Fruit fly (Drosophila melanogaster): ENCODE data around the gene nebu.

nebu gene

dm6 chr3L:12843056-12843799 lies at the start of gene nebu:
TSS of gene nebu (minus strand) at chr3L:12843106.
- TF ChIP-seq Nf-YA (GFP tag; IDR thresholded peaks at IDR 0.05) (peak; percentile 93), CG9215 (GFP tag; IDR thresholded peaks at IDR 0.05) (peak; percentile 94), zen (tag; optimal IDR thresholded peaks at IDR 0.05) (peak; percentile 86), wek (GFP tag; optimal IDR thresholded peaks at IDR 0.05) (peak; percentile 80), Lhr (GFP tag; optimal IDR thresholded peaks at IDR 0.05) (peak; percentile 59), bbx (GFP tag; IDR thresholded peaks at IDR 0.05; ENCODE audit: partially characterized antibody) (no peak), CG18619 (GFP tag; optimal IDR thresholded peaks at IDR 0.05) (peak; percentile 96), CG7271 (tag; optimal IDR thresholded peaks at IDR 0.05) (peak; percentile 9), CG4360 (GFP tag; IDR thresholded peaks at IDR 0.05) (peak; percentile 66), CG4424 (GFP tag; optimal IDR thresholded peaks at IDR 0.05) (peak; percentile 84), maf-S (GFP tag; optimal IDR thresholded peaks at IDR 0.05) (peak; percentile 96), CG10431 (GFP tag; optimal IDR thresholded peaks at IDR 0.05) (peak; percentile 25), CG14667 (GFP tag; IDR thresholded peaks at IDR 0.05) (no peak; the same call in 1 of the 2 replicates), Neu2 (GFP tag; optimal IDR thresholded peaks at IDR 0.05; ENCODE audit: borderline replicate concordance) (peak; percentile 89), salm (tag; optimal IDR thresholded peaks at IDR 0.05) (peak; percentile 84), CG6254 (GFP tag; optimal IDR thresholded peaks at IDR 0.05) (peak; percentile 85), trem (tag; optimal IDR thresholded peaks at IDR 0.05) (peak; percentile 57), CG8765 (GFP tag; IDR thresholded peaks at IDR 0.05) (no peak), HLHmδ (GFP tag; optimal IDR thresholded peaks at IDR 0.05) (no peak), CG2202 (tag; optimal IDR thresholded peaks at IDR 0.05) (peak; percentile 66), CG1024 (GFP tag; IDR thresholded peaks at IDR 0.05) (peak; percentile 85), CG6175 (GFP tag; IDR thresholded peaks at IDR 0.05) (peak; percentile 95), CG2129 (GFP tag; IDR thresholded peaks at IDR 0.05; ENCODE audit: partially characterized antibody) (no peak), CG13123 (GFP tag; optimal IDR thresholded peaks at IDR 0.05) (peak; percentile 81), hth (optimal IDR thresholded peaks at IDR 0.05) (no peak), kah (GFP tag; optimal IDR thresholded peaks at IDR 0.05) (peak; percentile 66), CG2116 (GFP tag; optimal IDR thresholded peaks at IDR 0.05) (peak; percentile 73), CG8944 (GFP tag; optimal IDR thresholded peaks at IDR 0.05) (peak; percentile 97), Lim3 (GFP tag; IDR thresholded peaks at IDR 0.05) (peak; percentile 80; the same call in 1 of the 2 replicates), CG10979 (tag; optimal IDR thresholded peaks at IDR 0.05) (peak; percentile 86), sna (GFP tag; IDR thresholded peaks at IDR 0.05; ENCODE audit: partially characterized antibody) (no peak), hbn (GFP tag; IDR thresholded peaks at IDR 0.05; ENCODE audit: partially characterized antibody) (no peak), her (GFP tag; optimal IDR thresholded peaks at IDR 0.05) (peak; percentile 96), CG2120 (GFP tag; optimal IDR thresholded peaks at IDR 0.05) (peak; percentile 99), CG11398 (GFP tag; optimal IDR thresholded peaks at IDR 0.05) (peak; percentile 90), bcd (GFP tag; optimal IDR thresholded peaks at IDR 0.05) (peak; percentile 97), CG2875 (GFP tag; optimal IDR thresholded peaks at IDR 0.05) (peak; percentile 82), pita (GFP tag; optimal IDR thresholded peaks at IDR 0.05) (no peak), Ets65A (GFP tag) (peak; percentile 99), zfh2 (GFP tag; optimal IDR thresholded peaks at IDR 0.05) (peak; percentile 98), dpn (GFP tag; optimal IDR thresholded peaks at IDR 0.05) (peak; percentile 97), bab2 (GFP tag; optimal IDR thresholded peaks at IDR 0.05) (peak; percentile 97), CG8478 (optimal IDR thresholded peaks at IDR 0.05) (no peak), scrt (GFP tag; optimal IDR thresholded peaks at IDR 0.05) (peak; percentile 95), wor (GFP tag; IDR thresholded peaks at IDR 0.05) (peak; percentile 84), CG10267 (tag; optimal IDR thresholded peaks at IDR 0.05) (peak; percentile 85), oc (tag; optimal IDR thresholded peaks at IDR 0.05) (no peak), jumu (GFP tag; optimal IDR thresholded peaks at IDR 0.05) (peak; percentile 95), CG32772 (GFP tag; IDR thresholded peaks at IDR 0.05) (peak; percentile 94), CG13775 (GFP tag; optimal IDR thresholded peaks at IDR 0.05) (peak; percentile 94)
